Worm (Caenorhabditis elegans): Measurements from ENCODE around the gene R11D1.10.

R11D1.10 gene

DNA sequence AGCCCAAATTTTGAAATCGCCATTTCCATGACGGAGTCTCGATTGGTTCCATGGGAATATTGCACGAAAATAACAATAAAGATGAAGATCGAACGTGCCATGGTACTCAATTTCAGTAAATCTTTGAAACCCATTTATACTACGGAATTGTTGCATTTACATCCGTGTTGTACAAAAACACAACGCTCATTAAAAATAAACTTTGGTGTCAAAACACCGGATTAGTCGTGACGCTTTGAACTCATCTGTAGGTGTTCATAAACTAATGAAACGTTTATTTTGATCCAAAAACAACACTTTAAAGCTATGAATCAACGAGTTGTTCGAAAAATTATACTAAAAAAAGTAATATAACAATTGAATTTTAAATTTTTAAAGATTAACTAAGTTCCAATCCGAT, 15.2 kb upstream of the R11D1.10 start, which contains the start of gene R11D1.4:
TSS of gene R11D1.4 (minus strand) at position 101 of the 400 bp plus-strand sequence.
- TF ChIP-seq nhr-12 (tag; optimal IDR thresholded peaks at IDR 0.05) (no peak), R02D3.7 (tag; optimal IDR thresholded peaks at IDR 0.05) (no peak), nhr-237 (tag; optimal IDR thresholded peaks at IDR 0.05) (no peak), sma-3 (GFP tag; optimal IDR thresholded peaks at IDR 0.05) (no peak), mab-5 (tag; optimal IDR thresholded peaks at IDR 0.05) (no peak), fos-1 (tag; optimal IDR thresholded peaks at IDR 0.05) (no peak)

DNA sequence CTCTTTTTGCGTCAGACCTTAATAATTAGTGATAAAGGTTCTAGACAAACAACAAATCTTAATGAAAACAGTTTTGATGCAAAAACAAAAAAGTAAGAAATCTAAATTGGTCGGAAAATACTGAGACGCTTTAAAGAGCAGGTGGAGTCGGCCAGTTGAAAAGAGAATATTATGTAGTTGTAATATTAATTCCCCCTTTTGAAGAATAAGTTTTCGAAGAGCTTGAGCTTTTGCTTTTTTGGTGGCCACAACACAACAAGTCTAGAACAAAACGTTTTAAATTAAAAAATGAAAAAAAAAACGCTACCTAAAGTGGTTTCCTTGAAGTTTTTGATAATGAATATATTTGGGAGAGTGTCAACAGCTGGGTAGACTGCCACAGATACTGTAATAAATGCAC, 12.9 kb upstream of the R11D1.10 start, which contains the start of gene str-178:
TSS of gene str-178 (minus strand) at position 101 of the 400 bp plus-strand sequence.
- no peak for TF ChIP-seq nhr-77 (tag; optimal IDR thresholded peaks at IDR 0.05)
- TF ChIP-seq fos-1 (tag; optimal IDR thresholded peaks at IDR 0.05) = no peak
- no peak for TF ChIP-seq ztf-11 (tag; optimal IDR thresholded peaks at IDR 0.05)
- TF ChIP-seq gmeb-1 (tag; optimal IDR thresholded peaks at IDR 0.05) = no peak
- no peak for TF ChIP-seq ztf-4 (tag; optimal IDR thresholded peaks at IDR 0.05)

ce11 chrV:12718622-12719021, 10.7 kb upstream of the R11D1.10 start, which contains the start of gene str-181:
str-181 (minus strand) TSS chrV:12718722.
- TF ChIP-seq zag-1 (tag; optimal IDR thresholded peaks at IDR 0.05) (no peak), alr-1 (tag; optimal IDR thresholded peaks at IDR 0.05) (no peak), unc-55 (GFP tag; optimal IDR thresholded peaks at IDR 0.05) (no peak), ztf-1 (GFP tag; conservative IDR thresholded peaks at IDR 0.05) (no peak), mdl-1 (tag; optimal IDR thresholded peaks at IDR 0.05) (no peak), C34F6.9 (tag; optimal IDR thresholded peaks at IDR 0.05) (no peak), ztf-11 (tag; optimal IDR thresholded peaks at IDR 0.05) (no peak), Y55F3AM.14 (GFP tag; optimal IDR thresholded peaks at IDR 0.05) (no peak), aly-2 (tag; optimal IDR thresholded peaks at IDR 0.05) (no peak), mab-5 (tag; optimal IDR thresholded peaks at IDR 0.05) (no peak), lin-13 (GFP tag; optimal IDR thresholded peaks at IDR 0.05) (no peak), nhr-10 (tag; optimal IDR thresholded peaks at IDR 0.05) (no peak), ceh-82 (tag; optimal IDR thresholded peaks at IDR 0.05) (no peak), lin-39 (tag; optimal IDR thresholded peaks at IDR 0.05) (no peak), nhr-6 (tag; optimal IDR thresholded peaks at IDR 0.05) (no peak), nhr-25 (tag; optimal IDR thresholded peaks at IDR 0.05) (no peak), snpc-4 (tag; optimal IDR thresholded peaks at IDR 0.05) (no peak), peb-1 (tag; optimal IDR thresholded peaks at IDR 0.05) (no peak), nhr-11 (tag; optimal IDR thresholded peaks at IDR 0.05) (no peak), nhr-21 (tag; optimal IDR thresholded peaks at IDR 0.05) (no peak)

DNA sequence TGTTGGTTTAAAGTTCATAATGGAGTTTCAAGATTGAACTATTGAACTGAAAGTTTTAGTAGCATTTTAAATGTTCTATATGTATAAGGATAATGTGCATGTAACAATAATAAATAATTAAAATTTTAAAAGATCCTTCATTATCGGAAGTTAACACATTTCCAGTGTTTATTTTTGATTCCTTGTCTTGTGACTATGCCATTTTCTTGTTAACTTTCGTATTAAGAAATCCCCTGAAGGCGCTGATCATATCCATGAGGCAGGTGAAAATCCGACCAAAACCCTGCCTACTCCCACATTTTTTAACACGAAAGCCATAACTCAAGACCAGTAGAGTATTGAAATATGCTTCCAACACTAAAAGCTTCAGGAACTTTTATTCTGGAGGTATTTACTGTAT, 9.6 kb upstream of the R11D1.10 start, which contains the start of gene R11D1.7:
TSS of gene R11D1.7 (plus strand) at position 301 of the 400 bp plus-strand sequence.
- TF ChIP-seq sma-9 (GFP tag; optimal IDR thresholded peaks at IDR 0.05) (no peak), sma-9 (tag; optimal IDR thresholded peaks at IDR 0.05) (no peak), blmp-1 (tag; optimal IDR thresholded peaks at IDR 0.05; ENCODE audit: insufficient read depth) (no peak), peb-1 (tag; optimal IDR thresholded peaks at IDR 0.05) (no peak), C34F6.9 (tag; optimal IDR thresholded peaks at IDR 0.05) (no peak), nhr-21 (tag; optimal IDR thresholded peaks at IDR 0.05) (no peak), Y55F3AM.14 (GFP tag; optimal IDR thresholded peaks at IDR 0.05) (no peak)

- TF ChIP-seq ztf-4 (tag; optimal IDR thresholded peaks at IDR 0.05) = no peak
- TF ChIP-seq ztf-11 (tag; optimal IDR thresholded peaks at IDR 0.05) = no peak
- TF ChIP-seq nhr-12 (tag; optimal IDR thresholded peaks at IDR 0.05) = no peak
- TF ChIP-seq unc-55 (GFP tag; optimal IDR thresholded peaks at IDR 0.05) = no peak
- no peak for TF ChIP-seq nhr-237 (tag; optimal IDR thresholded peaks at IDR 0.05)
- TF ChIP-seq R02D3.7 (tag; optimal IDR thresholded peaks at IDR 0.05) = no peak
- no peak for TF ChIP-seq sma-9 (GFP tag; optimal IDR thresholded peaks at IDR 0.05)
- TF ChIP-seq sma-9 (tag; optimal IDR thresholded peaks at IDR 0.05) = no peak
- TF ChIP-seq lsy-2 (tag; optimal IDR thresholded peaks at IDR 0.05) = no peak
- no peak for TF ChIP-seq fos-1 (tag; optimal IDR thresholded peaks at IDR 0.05)
- no peak for TF ChIP-seq nhr-10 (tag; optimal IDR thresholded peaks at IDR 0.05)
- TF ChIP-seq ztf-1 (GFP tag; conservative IDR thresholded peaks at IDR 0.05) = no peak
- no peak for TF ChIP-seq nhr-129 (tag; optimal IDR thresholded peaks at IDR 0.05)
- no peak for TF ChIP-seq dmd-4 (tag; optimal IDR thresholded peaks at IDR 0.05)
- TF ChIP-seq ZK546.5 (tag; optimal IDR thresholded peaks at IDR 0.05) = no peak
- no peak for TF ChIP-seq snpc-4 (tag; optimal IDR thresholded peaks at IDR 0.05)
- no peak for TF ChIP-seq skn-1 (tag; optimal IDR thresholded peaks at IDR 0.05)
Observed at ce11 chrV:12725893-12726292, 3.4 kb upstream of the R11D1.10 start, which contains the start of gene R11D1.12. R11D1.12 (minus strand) TSS chrV:12725993.
